2 fruit fly cellular contexts compared by ENCODE assay signal in the genomic region with DNA sequence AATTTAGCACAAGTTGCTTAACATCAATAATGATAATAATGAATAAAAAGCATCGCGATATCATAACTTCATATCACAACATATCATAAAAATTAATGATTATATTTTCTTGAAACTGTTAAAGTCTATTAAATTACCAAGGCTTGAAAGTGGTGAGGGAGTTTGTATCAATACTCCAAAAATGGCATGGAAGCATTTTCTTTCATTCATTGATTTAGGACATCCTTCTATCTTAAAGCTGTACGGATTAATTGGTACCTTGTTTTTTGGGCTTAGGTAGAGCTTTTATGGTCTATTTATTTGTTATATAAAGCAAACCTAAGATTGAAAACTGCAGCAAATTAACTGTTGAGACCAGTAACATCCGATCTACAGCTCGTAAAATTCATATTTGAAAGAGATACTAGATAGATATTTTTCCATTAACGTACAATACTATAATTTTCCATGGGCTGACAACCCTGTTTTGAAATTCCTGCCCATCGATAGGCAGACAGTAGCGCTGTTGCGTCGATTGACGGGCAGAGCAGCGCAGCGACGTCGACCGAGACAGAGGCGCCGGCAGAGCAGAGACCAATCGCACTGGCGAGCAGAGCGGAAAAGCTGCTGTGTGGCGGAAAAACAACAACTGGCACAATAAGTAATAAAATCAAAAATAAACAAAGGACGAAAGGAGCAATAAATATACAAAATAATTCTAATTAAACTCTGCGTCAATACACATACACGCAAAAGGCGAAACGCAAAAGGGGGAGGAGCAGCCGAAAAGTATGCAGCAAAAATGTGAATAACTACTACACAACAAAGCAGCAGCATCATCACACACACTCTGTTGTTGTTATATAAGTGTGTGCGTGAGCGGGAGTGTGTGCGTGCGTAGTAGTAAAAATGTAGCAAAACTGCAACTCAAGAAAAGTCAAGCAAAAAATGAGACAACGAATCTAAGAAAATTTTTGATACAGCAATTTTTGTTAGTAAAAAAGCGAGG.
A peak's percentile ranks its signal among the peaks of the same experiment; 100 is the strongest.
TF ChIP-seq lines count a peak whose summit lies in the region.

Gene CG1695, plus strand, starts transcription at position 606 of the 988 bp plus-strand sequence.

TF ChIP-seq in whole organism, embryonic, 481 proteins besides CTCF, POLR2A, EP300 and RAD21 (continued from another document and continues in another):
- no peak for TF ChIP-seq tna (GFP tag; IDR thresholded peaks at IDR 0.05; lab: Robert Waterston, UW; ENCODE audit: partially characterized antibody)
- 0 out of 2 replicates have a peak, but pooled peaks have one; percentile 38 for TF ChIP-seq sna (GFP tag; IDR thresholded peaks at IDR 0.05; lab: Robert Waterston, UW; ENCODE audit: partially characterized antibody)
- no peak for TF ChIP-seq CG12071 (GFP tag; optimal IDR thresholded peaks at IDR 0.05; lab: Kevin White, UChicago)
- TF ChIP-seq slbo (GFP tag; IDR thresholded peaks at IDR 0.05; lab: Robert Waterston, UW) = peak; percentile 50; the same call in 1 of the 2 replicates
- no peak for TF ChIP-seq Elba2 (GFP tag; optimal IDR thresholded peaks at IDR 0.05; lab: Kevin White, UChicago)
- no peak for TF ChIP-seq Bdp1 (GFP tag; optimal IDR thresholded peaks at IDR 0.05; lab: Kevin White, UChicago)
- TF ChIP-seq Nf-YC (tag; optimal IDR thresholded peaks at IDR 0.05; lab: Kevin White, UChicago) = peak; percentile 6
- no peak for TF ChIP-seq aop (GFP tag; IDR thresholded peaks at IDR 0.05; lab: Robert Waterston, UW)
- peak; percentile 24 for TF ChIP-seq bab2 (GFP tag; optimal IDR thresholded peaks at IDR 0.05; lab: Kevin White, UChicago)
- peak; percentile 2 for TF ChIP-seq CG10979 (tag; optimal IDR thresholded peaks at IDR 0.05; lab: Kevin White, UChicago)
- TF ChIP-seq CG15601 (tag; optimal IDR thresholded peaks at IDR 0.05; lab: Kevin White, UChicago) = no peak
- TF ChIP-seq gfzf (GFP tag; optimal IDR thresholded peaks at IDR 0.05; lab: Kevin White, UChicago) = no peak
- TF ChIP-seq hbn (GFP tag; IDR thresholded peaks at IDR 0.05; lab: Robert Waterston, UW; ENCODE audit: partially characterized antibody) = no peak
- no peak for TF ChIP-seq az2 (GFP tag; optimal IDR thresholded peaks at IDR 0.05; lab: Kevin White, UChicago)
- peak; percentile 17 for TF ChIP-seq CG15514 (GFP tag; optimal IDR thresholded peaks at IDR 0.05; lab: Kevin White, UChicago)
- peak; percentile 12 for TF ChIP-seq phol (tag; optimal IDR thresholded peaks at IDR 0.05; lab: Kevin White, UChicago)
- TF ChIP-seq prd (optimal IDR thresholded peaks at IDR 0.05; lab: Kevin White, UChicago) = no peak
- TF ChIP-seq prd (GFP tag; IDR thresholded peaks at IDR 0.05; lab: Robert Waterston, UW) = 0 out of 3 replicates have a peak, but pooled peaks have one; percentile 4
- TF ChIP-seq tgo (GFP tag; IDR thresholded peaks at IDR 0.05; lab: Robert Waterston, UW) = 0 out of 3 replicates have a peak, but pooled peaks have one; percentile 17
- peak; percentile 51 for TF ChIP-seq CG9437 (GFP tag; optimal IDR thresholded peaks at IDR 0.05; lab: Kevin White, UChicago)
- TF ChIP-seq CG2116 (GFP tag; optimal IDR thresholded peaks at IDR 0.05; lab: Kevin White, UChicago) = peak; percentile 29
- no peak for TF ChIP-seq cwo (GFP tag; optimal IDR thresholded peaks at IDR 0.05; lab: Kevin White, UChicago)
- peak; percentile 51 for TF ChIP-seq CG7556 (GFP tag; optimal IDR thresholded peaks at IDR 0.05; lab: Kevin White, UChicago)
- TF ChIP-seq CG13424 (tag; optimal IDR thresholded peaks at IDR 0.05; lab: Kevin White, UChicago) = peak; percentile 36
- no peak for TF ChIP-seq CG8290 (GFP tag; optimal IDR thresholded peaks at IDR 0.05; lab: Kevin White, UChicago)
- peak in 1 of 2 experiments; percentile 51 for TF ChIP-seq CG8290 (tag; optimal IDR thresholded peaks at IDR 0.05; lab: Kevin White, UChicago)
- no peak for TF ChIP-seq CG3407 (GFP tag; optimal IDR thresholded peaks at IDR 0.05; lab: Kevin White, UChicago)
- TF ChIP-seq sens (GFP tag; lab: Kevin White, UChicago) = peak; percentile 90
- TF ChIP-seq CG13775 (GFP tag; optimal IDR thresholded peaks at IDR 0.05; lab: Kevin White, UChicago) = peak; percentile 7
- TF ChIP-seq D19A (tag; optimal IDR thresholded peaks at IDR 0.05; lab: Kevin White, UChicago) = no peak
- TF ChIP-seq sisA (GFP tag; IDR thresholded peaks at IDR 0.05; lab: Robert Waterston, UW) = no peak
- TF ChIP-seq Myb (GFP tag; optimal IDR thresholded peaks at IDR 0.05; lab: Kevin White, UChicago) = peak; percentile 22
- 0 out of 3 replicates have a peak, but pooled peaks have one; percentile 28 for TF ChIP-seq dysf (GFP tag; IDR thresholded peaks at IDR 0.05; lab: Robert Waterston, UW)
- TF ChIP-seq Abd-B (GFP tag; optimal IDR thresholded peaks at IDR 0.05; lab: Kevin White, UChicago) = peak; percentile 17
- no peak for TF ChIP-seq CG10267 (tag; optimal IDR thresholded peaks at IDR 0.05; lab: Kevin White, UChicago)
- TF ChIP-seq unc-4 (GFP tag; IDR thresholded peaks at IDR 0.05; lab: Robert Waterston, UW; ENCODE audit: partially characterized antibody) = peak; percentile 39; the same call in 1 of the 2 replicates
- no peak for TF ChIP-seq gsb-n (tag; optimal IDR thresholded peaks at IDR 0.05; lab: Kevin White, UChicago)
- TF ChIP-seq psq (GFP tag; optimal IDR thresholded peaks at IDR 0.05; lab: Kevin White, UChicago) = no peak
- TF ChIP-seq Nf-YB (GFP tag; optimal IDR thresholded peaks at IDR 0.05; lab: Kevin White, UChicago) = no peak
- TF ChIP-seq CG9609 (GFP tag; optimal IDR thresholded peaks at IDR 0.05; lab: Kevin White, UChicago) = no peak
- TF ChIP-seq CG6272 (GFP tag; IDR thresholded peaks at IDR 0.05; lab: Robert Waterston, UW) = no peak
- peak; percentile 35 for TF ChIP-seq Meics (GFP tag; optimal IDR thresholded peaks at IDR 0.05; lab: Kevin White, UChicago)
- no peak for TF ChIP-seq ash1 (GFP tag; optimal IDR thresholded peaks at IDR 0.05; lab: Kevin White, UChicago)
- TF ChIP-seq sug (tag; optimal IDR thresholded peaks at IDR 0.05; lab: Kevin White, UChicago) = no peak
- TF ChIP-seq CG7987 (GFP tag; optimal IDR thresholded peaks at IDR 0.05; lab: Kevin White, UChicago) = no peak
- 0 out of 2 replicates have a peak, but pooled peaks have one; percentile 11 for TF ChIP-seq H2.0 (GFP tag; IDR thresholded peaks at IDR 0.05; lab: Robert Waterston, UW)
- TF ChIP-seq Ptx1 (GFP tag; IDR thresholded peaks at IDR 0.05; lab: Robert Waterston, UW) = peak; percentile 12; the same call in 1 of the 2 replicates
- TF ChIP-seq cg (GFP tag; optimal IDR thresholded peaks at IDR 0.05; lab: Kevin White, UChicago) = peak; percentile 74
- peak; percentile 17 for TF ChIP-seq Dp (GFP tag; optimal IDR thresholded peaks at IDR 0.05; lab: Kevin White, UChicago)
- TF ChIP-seq sob (GFP tag; IDR thresholded peaks at IDR 0.05; lab: Robert Waterston, UW) = no peak
- no peak for TF ChIP-seq CG8281 (tag; optimal IDR thresholded peaks at IDR 0.05; lab: Kevin White, UChicago)
- peak; percentile 84 for TF ChIP-seq sd (tag; optimal IDR thresholded peaks at IDR 0.05; lab: Kevin White, UChicago)
- TF ChIP-seq wdn (GFP tag; IDR thresholded peaks at IDR 0.05; lab: Robert Waterston, UW) = no peak
- TF ChIP-seq CG10959 (GFP tag; IDR thresholded peaks at IDR 0.05; lab: Robert Waterston, UW) = no peak
- peak; percentile 36 for TF ChIP-seq CoRest (tag; optimal IDR thresholded peaks at IDR 0.05; lab: Kevin White, UChicago)
- no peak for TF ChIP-seq CG6689 (GFP tag; IDR thresholded peaks at IDR 0.05; lab: Robert Waterston, UW)
- TF ChIP-seq CG2875 (GFP tag; optimal IDR thresholded peaks at IDR 0.05; lab: Kevin White, UChicago) = no peak
- peak; percentile 29 for TF ChIP-seq CG18599 (GFP tag; optimal IDR thresholded peaks at IDR 0.05; lab: Kevin White, UChicago)
- no peak for TF ChIP-seq tx (GFP tag; optimal IDR thresholded peaks at IDR 0.05; lab: Kevin White, UChicago)

TF ChIP-seq in whole organism, prepupa, 60 proteins besides CTCF, POLR2A, EP300 and RAD21 (continued from another document):
- TF ChIP-seq CG11902 (GFP tag; optimal IDR thresholded peaks at IDR 0.05; lab: Kevin White, UChicago) (no peak), pdm3 (GFP tag; optimal IDR thresholded peaks at IDR 0.05; lab: Kevin White, UChicago) (peak; percentile 21), CG6792 (GFP tag; optimal IDR thresholded peaks at IDR 0.05; lab: Kevin White, UChicago) (peak; percentile 32), Eip75B (GFP tag; optimal IDR thresholded peaks at IDR 0.05; lab: Kevin White, UChicago) (no peak), Hr4 (GFP tag; optimal IDR thresholded peaks at IDR 0.05; lab: Kevin White, UChicago) (peak; percentile 8), achi (GFP tag; optimal IDR thresholded peaks at IDR 0.05; lab: Kevin White, UChicago) (peak; percentile 4), CG31627 (GFP tag; optimal IDR thresholded peaks at IDR 0.05; lab: Kevin White, UChicago) (peak; percentile 21), Eip78C (GFP tag; lab: Kevin White, UChicago) (peak; percentile 69), Sox14 (GFP tag; optimal IDR thresholded peaks at IDR 0.05; lab: Kevin White, UChicago) (no peak), spab (GFP tag; optimal IDR thresholded peaks at IDR 0.05; lab: Kevin White, UChicago) (no peak), dac (GFP tag; optimal IDR thresholded peaks at IDR 0.05; lab: Kevin White, UChicago) (no peak), CG34406 (GFP tag; optimal IDR thresholded peaks at IDR 0.05; lab: Kevin White, UChicago) (no peak), CG6808 (GFP tag; optimal IDR thresholded peaks at IDR 0.05; lab: Kevin White, UChicago) (no peak), svp (GFP tag; lab: Kevin White, UChicago) (peak; percentile 69), CG3919 (GFP tag; optimal IDR thresholded peaks at IDR 0.05; lab: Kevin White, UChicago) (no peak), eg (GFP tag; IDR thresholded peaks at IDR 0.05; lab: Robert Waterston, UW) (no peak; the same call in 2 of the 3 replicates), Ets96B (tag; optimal IDR thresholded peaks at IDR 0.05; lab: Kevin White, UChicago) (no peak), Sox15 (GFP tag; optimal IDR thresholded peaks at IDR 0.05; lab: Kevin White, UChicago) (no peak), Smox (GFP tag; optimal IDR thresholded peaks at IDR 0.05; lab: Kevin White, UChicago) (no peak), CG9139 (GFP tag; optimal IDR thresholded peaks at IDR 0.05; lab: Kevin White, UChicago) (no peak), Blimp-1 (GFP tag; optimal IDR thresholded peaks at IDR 0.05; lab: Kevin White, UChicago) (no peak), cyc (GFP tag; optimal IDR thresholded peaks at IDR 0.05; lab: Kevin White, UChicago) (peak; percentile 37), CG7368 (GFP tag; optimal IDR thresholded peaks at IDR 0.05; lab: Kevin White, UChicago) (no peak), CG15336 (GFP tag; IDR thresholded peaks at IDR 0.05; lab: Robert Waterston, UW) (0 out of 2 replicates have a peak, but pooled peaks have one; percentile 7), acj6 (GFP tag; optimal IDR thresholded peaks at IDR 0.05; lab: Kevin White, UChicago) (no peak), Lpt (GFP tag; optimal IDR thresholded peaks at IDR 0.05; lab: Kevin White, UChicago) (no peak), dsx (GFP tag; optimal IDR thresholded peaks at IDR 0.05; lab: Kevin White, UChicago; ENCODE audit: poor library complexity, severe bottlenecking) (no peak), CG11294 (GFP tag; IDR thresholded peaks at IDR 0.05; lab: Robert Waterston, UW) (no peak), esn (GFP tag; optimal IDR thresholded peaks at IDR 0.05; lab: Kevin White, UChicago) (peak; percentile 18), fd85E (GFP tag; optimal IDR thresholded peaks at IDR 0.05; lab: Kevin White, UChicago) (no peak), CG8319 (GFP tag; optimal IDR thresholded peaks at IDR 0.05; lab: Kevin White, UChicago) (no peak), net (GFP tag; optimal IDR thresholded peaks at IDR 0.05; lab: Kevin White, UChicago) (no peak), CG3032 (tag; optimal IDR thresholded peaks at IDR 0.05; lab: Kevin White, UChicago) (no peak), Eip93F (GFP tag; optimal IDR thresholded peaks at IDR 0.05; lab: Kevin White, UChicago) (no peak), Met (GFP tag; optimal IDR thresholded peaks at IDR 0.05; lab: Kevin White, UChicago) (peak; percentile 23), topi (GFP tag; optimal IDR thresholded peaks at IDR 0.05; lab: Kevin White, UChicago) (peak; percentile 16), fkh (GFP tag; optimal IDR thresholded peaks at IDR 0.05; lab: Kevin White, UChicago) (no peak)
